Fruit fly (Drosophila melanogaster): ENCODE results near the gene RpS17.
A peak's percentile ranks its signal among the peaks of the same experiment; 100 is the strongest.

Gene RpS17

dm6 chr3L:9402157-9402890, 27.3 kb downstream of the RpS17 start, which contains the start of gene eIF4E1:
Gene eIF4E1 (minus strand): TSS chr3L:9402460.
- no peak for TF ChIP-seq noc (tag; optimal IDR thresholded peaks at IDR 0.05)

DNA sequence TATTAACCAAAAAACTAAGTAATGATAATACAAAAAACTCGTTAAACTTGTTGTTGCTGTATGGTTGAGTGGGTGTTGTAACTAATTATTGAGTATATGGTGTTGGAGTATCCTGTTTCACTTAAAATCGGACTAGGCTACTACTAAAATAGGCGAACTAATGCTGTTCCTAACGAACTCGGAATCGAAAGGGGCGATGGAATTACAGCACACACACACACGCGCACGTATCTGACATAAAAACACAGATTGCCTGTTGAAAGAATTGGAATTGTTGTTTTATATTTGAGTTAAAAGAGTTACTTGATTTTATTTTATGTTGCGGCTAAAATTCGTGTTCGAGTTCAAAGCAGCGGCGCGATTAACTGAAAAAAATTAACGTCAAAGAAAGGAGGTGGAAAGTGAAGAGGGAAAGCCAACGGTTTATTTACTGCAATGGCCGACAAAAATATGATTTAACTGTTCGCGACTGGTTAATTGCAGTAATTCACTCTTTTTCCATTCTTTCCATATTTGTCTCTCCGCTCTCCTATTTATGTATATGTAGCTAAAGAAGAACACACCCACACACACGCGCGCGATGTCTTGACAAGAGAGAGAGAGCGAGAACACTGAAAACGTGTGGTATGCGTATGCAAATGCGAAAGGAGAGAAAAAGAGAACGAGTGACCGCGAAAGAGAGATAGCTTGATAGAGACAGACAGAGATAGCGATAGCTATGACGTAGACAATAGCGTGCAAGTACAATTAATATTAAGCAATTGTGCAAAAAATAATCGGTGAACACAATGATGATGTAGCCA, 28.1 kb downstream of the RpS17 start:
- no peak for TF ChIP-seq noc (tag; optimal IDR thresholded peaks at IDR 0.05)

DNA sequence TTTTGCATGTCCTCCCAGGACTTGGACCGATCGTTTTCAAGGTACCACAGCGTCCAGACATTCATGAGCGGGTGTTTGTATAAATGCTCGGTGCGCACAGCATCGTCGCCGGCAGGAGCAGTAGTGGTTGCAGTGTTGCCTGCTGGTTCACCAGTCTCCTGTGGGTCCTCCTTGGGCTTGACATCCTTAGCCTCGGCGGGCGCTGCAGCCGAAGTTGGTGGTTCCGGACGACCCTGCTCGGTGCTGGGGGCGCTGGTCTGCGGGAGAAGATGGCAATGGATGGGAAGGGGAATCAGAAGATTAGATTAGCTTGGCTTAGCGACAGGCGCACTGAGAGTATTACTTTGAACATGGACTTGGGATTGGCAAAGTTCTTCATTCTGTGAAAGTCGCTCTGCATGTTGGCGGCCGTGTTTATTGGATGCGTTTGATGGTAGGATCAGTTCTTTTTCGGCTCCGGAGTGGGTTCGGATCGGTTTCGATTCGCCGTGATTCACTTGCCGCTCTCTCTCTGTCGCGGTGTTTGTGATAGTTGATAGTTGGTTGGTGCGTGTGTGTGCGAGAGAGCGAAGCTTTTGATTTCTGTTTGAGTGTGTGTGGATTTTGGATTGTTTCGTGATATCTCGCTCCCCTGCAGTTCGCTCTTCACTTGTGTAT, 28.8 kb downstream of the RpS17 start:
- TF ChIP-seq noc (tag; optimal IDR thresholded peaks at IDR 0.05): no peak

DNA sequence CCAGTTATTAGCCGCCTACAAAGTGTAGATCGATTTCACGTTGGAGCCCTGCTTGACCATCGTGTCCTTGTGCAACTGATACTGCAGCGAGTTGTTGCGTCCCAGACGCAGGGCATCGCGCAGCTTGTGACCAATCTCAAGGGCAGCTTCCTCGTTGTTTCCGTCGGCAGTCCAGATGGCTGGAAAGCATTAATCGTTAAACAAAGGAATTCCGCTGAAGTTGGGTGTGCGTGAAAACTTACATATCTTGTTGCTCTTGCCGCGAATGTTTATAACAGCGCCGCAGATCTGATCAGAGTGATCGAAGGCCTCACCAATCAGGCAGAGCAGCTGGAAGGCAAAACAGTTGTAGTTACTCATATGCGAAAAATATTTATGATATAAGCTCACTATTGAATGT, 29.8 kb downstream of the RpS17 start:
- TF ChIP-seq noc (tag; optimal IDR thresholded peaks at IDR 0.05): no peak

dm6 chr3L:9399013-9399750, 30.4 kb downstream of the RpS17 start, which contains the start of gene CG4080:
Gene CG4080 (minus strand): TSS chr3L:9399227.
- TF ChIP-seq noc (tag; optimal IDR thresholded peaks at IDR 0.05): peak; percentile 16

DNA sequence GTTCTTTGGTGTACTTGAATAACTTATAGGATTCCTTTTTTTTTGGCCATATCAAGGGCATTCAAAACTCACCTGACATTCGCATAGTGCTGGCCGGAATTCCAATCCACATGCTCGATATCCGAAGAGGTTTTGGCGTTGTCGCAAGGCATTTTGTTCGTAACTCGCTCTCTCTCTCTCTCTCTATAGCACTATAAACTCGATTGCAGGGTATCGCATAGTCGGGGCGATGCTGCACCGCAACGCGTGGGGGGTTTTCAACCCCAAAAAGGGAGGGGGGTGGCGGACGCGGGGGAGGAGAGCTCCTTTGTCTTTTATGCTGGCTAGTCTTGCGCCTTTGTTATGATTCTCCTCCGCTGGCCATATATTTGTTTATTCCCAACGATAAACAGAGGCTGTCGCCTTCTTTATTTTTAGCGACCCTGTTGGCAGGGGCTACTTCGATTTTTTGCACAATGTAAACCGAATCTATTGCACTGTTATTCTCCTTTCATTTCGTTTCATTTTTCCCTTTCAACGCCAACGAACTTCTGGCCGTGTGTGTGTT, 31.1 kb downstream of the RpS17 start:
- TF ChIP-seq noc (tag; optimal IDR thresholded peaks at IDR 0.05): no peak

- no peak for TF ChIP-seq noc (tag; optimal IDR thresholded peaks at IDR 0.05)
Measured at dm6 chr3L:9398028-9398427, 31.6 kb downstream of the RpS17 start.

DNA sequence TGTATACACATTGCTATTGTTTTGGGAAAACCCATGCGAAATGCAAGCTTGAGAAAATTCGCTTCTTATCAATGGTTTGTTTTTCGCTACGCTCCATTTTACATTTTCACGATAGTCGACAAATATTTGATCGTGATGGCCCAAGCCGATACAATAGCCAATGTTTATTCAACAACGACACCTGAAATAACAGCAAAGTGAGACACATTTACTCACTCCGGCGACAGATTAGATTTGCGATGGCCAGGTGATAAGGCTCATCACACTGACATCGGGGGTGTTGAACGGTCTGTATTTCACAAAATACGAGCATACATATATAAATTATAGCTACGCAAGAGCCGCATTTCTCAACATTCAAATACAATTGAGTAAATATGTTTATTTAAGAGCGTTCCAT, 32.5 kb downstream of the RpS17 start:
- TF ChIP-seq noc (tag; optimal IDR thresholded peaks at IDR 0.05): peak; percentile 89

DNA sequence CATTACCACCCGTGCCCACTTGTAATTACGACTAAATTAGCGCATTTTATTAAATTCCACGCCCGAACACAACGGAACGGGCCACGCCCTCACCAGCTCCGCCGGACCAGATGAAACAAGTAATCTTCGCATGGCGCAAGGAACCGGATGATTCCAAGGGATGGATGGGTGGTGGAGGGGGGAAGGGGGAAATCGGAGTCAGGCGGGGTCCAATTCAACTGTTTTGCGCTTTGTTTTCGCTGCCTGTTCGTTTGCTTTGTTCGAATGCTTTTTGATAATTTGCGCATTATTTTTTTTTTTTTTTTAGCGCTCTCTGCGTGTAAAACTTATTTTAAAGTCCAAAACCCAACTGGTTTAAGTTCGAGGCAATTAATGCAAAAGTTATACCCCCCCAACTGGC, 32.9 kb downstream of the RpS17 start:
- no peak for TF ChIP-seq noc (tag; optimal IDR thresholded peaks at IDR 0.05)

dm6 chr3L:9396038-9396437, 33.6 kb downstream of the RpS17 start:
- no peak for TF ChIP-seq noc (tag; optimal IDR thresholded peaks at IDR 0.05)

DNA sequence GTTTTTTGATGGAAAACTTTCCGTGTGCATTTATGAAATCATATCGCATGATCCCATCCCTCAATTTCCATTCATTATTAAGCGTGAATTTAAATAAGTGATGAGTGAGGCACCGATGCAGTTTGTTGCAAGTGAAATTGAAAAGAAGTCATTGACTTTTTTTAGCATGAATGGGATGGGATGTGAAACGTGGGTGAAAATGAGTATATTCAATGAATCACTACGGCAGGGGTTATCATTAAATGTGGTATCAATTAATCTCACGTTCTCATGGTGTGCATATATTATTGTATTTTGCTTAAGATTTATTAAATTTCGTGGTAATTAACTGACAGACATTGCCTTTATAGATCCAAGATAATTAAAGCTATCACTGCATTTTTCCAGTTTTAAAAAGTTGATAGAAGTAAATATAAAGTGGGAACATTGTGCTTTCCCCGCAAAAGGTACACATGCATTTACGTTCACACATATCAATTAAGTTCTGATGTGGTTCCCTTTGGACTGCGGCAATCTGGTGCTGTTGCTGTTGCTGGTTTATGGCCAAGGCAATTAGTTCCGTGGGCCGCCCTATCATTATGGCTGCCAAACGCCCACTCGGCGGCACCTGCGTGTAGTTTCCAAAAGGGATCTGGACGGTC, 38.2 kb downstream of the RpS17 start:
- TF ChIP-seq noc (tag; optimal IDR thresholded peaks at IDR 0.05): no peak

dm6 chr3L:9384445-9385079, 45.1 kb downstream of the RpS17 start:
- no peak for TF ChIP-seq noc (tag; optimal IDR thresholded peaks at IDR 0.05)

- TF ChIP-seq noc (tag; optimal IDR thresholded peaks at IDR 0.05): peak; percentile 98
Measured at dm6 chr3L:9383345-9384075, 46.1 kb downstream of the RpS17 start, which contains the start of gene Hsp27. Gene Hsp27 (plus strand): TSS chr3L:9384063.

- TF ChIP-seq noc (tag; optimal IDR thresholded peaks at IDR 0.05): no peak
Measured at dm6 chr3L:9381602-9382001, 48.0 kb downstream of the RpS17 start, which contains the start of gene Hsp23. Gene Hsp23 (plus strand): TSS chr3L:9381882.

All from whole organism, larva.